Fruit fly (Drosophila melanogaster) whole organism, prepupa: ENCODE data around the gene Bap60.

Experiments used
- CG10631 ChIP-seq: fragments of 200-800 bp; sonication (Bioruptor generic); optimal IDR thresholded peaks from 2 replicates; lab custom pipeline; 2016; ENCODE audit warnings: missing biosample characterization, missing genetic modification characterization
- CG10669 ChIP-seq: fragments of 200-800 bp; sonication (Bioruptor generic); optimal IDR thresholded peaks from 3 replicates; lab custom pipeline; 2018; ENCODE audit warnings: missing biosample characterization, mild to moderate bottlenecking, missing genetic modification characterization, moderate library complexity
- CG1621 ChIP-seq: fragments of 200-800 bp; sonication (Bioruptor generic); optimal IDR thresholded peaks from 3 replicates; lab custom pipeline; 2018; ENCODE audit warnings: missing biosample characterization, mild to moderate bottlenecking, missing genetic modification characterization
- CG3032 ChIP-seq: fragments of 200-800 bp; optimal IDR thresholded peaks from 2 replicates; lab custom pipeline; 2019; ENCODE audit warnings: missing biosample characterization, mild to moderate bottlenecking, missing genetic modification characterization, moderate library complexity
- CG31627 ChIP-seq: fragments of 200-800 bp; sonication (Bioruptor generic); optimal IDR thresholded peaks from 3 replicates; lab custom pipeline; 2016; ENCODE audit warnings: missing biosample characterization, missing genetic modification characterization
- CG32006 ChIP-seq: fragments of 200-800 bp; sonication (Bioruptor generic); optimal IDR thresholded peaks from 3 replicates; lab custom pipeline; 2017; ENCODE audit warnings: missing biosample characterization, mild to moderate bottlenecking, missing genetic modification characterization
- CG4318 ChIP-seq: fragments of 200-800 bp; sonication (Bioruptor generic); optimal IDR thresholded peaks from 3 replicates; lab custom pipeline; 2017; ENCODE audit warnings: missing biosample characterization, mild to moderate bottlenecking, missing genetic modification characterization
- CG6163 ChIP-seq: fragments of 200-800 bp; sonication (Bioruptor generic); IDR thresholded peaks from 3 replicates; pipeline ENCODE4 v1.3.6; 2022; ENCODE audit warnings: missing biosample characterization, missing genetic modification characterization
- CG6808 ChIP-seq: fragments of 200-800 bp; sonication (Bioruptor generic); optimal IDR thresholded peaks from 3 replicates; lab custom pipeline; 2017; ENCODE audit warnings: missing biosample characterization, missing genetic modification characterization, mild to moderate bottlenecking, moderate library complexity, missing genetic modification reagents
- CG8119 ChIP-seq: fragments of 200-800 bp; sonication (Bioruptor generic); IDR thresholded peaks from 3 replicates; pipeline ENCODE4 v1.3.6; 2022; ENCODE audit warnings: missing biosample characterization, missing genetic modification characterization
- Eip78C ChIP-seq: fragments of 200-800 bp; sonication (Bioruptor generic); peaks from one replicate; lab custom pipeline; 2016; ENCODE audit warnings: missing biosample characterization, missing genetic modification characterization
- Ets21C ChIP-seq: fragments of 200-800 bp; sonication (Bioruptor generic); optimal IDR thresholded peaks from 3 replicates; lab custom pipeline; 2016; ENCODE audit warnings: missing biosample characterization, missing genetic modification characterization
- Hr39 ChIP-seq: fragments of 200-800 bp; sonication (Bioruptor generic); optimal IDR thresholded peaks from 2 replicates; lab custom pipeline; 2016; ENCODE audit warnings: missing biosample characterization, missing genetic modification characterization
- achi ChIP-seq: fragments of 200-800 bp; sonication (Bioruptor generic); optimal IDR thresholded peaks from 3 replicates; lab custom pipeline; 2016; ENCODE audit warnings: missing biosample characterization, missing genetic modification characterization
- fd59A ChIP-seq: fragments of 200-800 bp; sonication (Bioruptor generic); optimal IDR thresholded peaks from 2 replicates; lab custom pipeline; 2017; ENCODE audit warnings: missing biosample characterization, mild to moderate bottlenecking, missing genetic modification characterization, missing genetic modification reagents
- fkh ChIP-seq: fragments of 200-800 bp; sonication (Bioruptor generic); optimal IDR thresholded peaks from 3 replicates; lab custom pipeline; 2017; ENCODE audit warnings: missing biosample characterization, mild to moderate bottlenecking, missing genetic modification characterization, moderate library complexity
- pdm3 ChIP-seq: fragments of 200-800 bp; sonication (Bioruptor generic); optimal IDR thresholded peaks from 3 replicates; lab custom pipeline; 2016; ENCODE audit warnings: missing biosample characterization, missing genetic modification characterization
- spab ChIP-seq: fragments of 200-800 bp; sonication (Bioruptor generic); optimal IDR thresholded peaks from 2 replicates; lab custom pipeline; 2017; ENCODE audit warnings: missing biosample characterization, mild to moderate bottlenecking, missing genetic modification characterization, missing genetic modification reagents
- ss ChIP-seq, 2 experiments: fragments of 200-800 bp; sonication (Bioruptor generic); optimal IDR thresholded peaks; 2 replicates in 1 of 2; 3 replicates in 1 of 2; lab custom pipeline; 2017 to 2018; ENCODE audit warnings: mild to moderate bottlenecking in 2 of 2, missing biosample characterization in 2 of 2, missing genetic modification characterization in 2 of 2, moderate library complexity in 1 of 2
- svp ChIP-seq: fragments of 200-800 bp; sonication (Bioruptor generic); peaks from one replicate; lab custom pipeline; 2016; ENCODE audit warnings: missing biosample characterization, missing genetic modification characterization
- topi ChIP-seq: fragments of 200-800 bp; sonication (Bioruptor generic); optimal IDR thresholded peaks from 3 replicates; lab custom pipeline; 2016; ENCODE audit warnings: missing biosample characterization, missing genetic modification characterization

Gene Bap60

DNA sequence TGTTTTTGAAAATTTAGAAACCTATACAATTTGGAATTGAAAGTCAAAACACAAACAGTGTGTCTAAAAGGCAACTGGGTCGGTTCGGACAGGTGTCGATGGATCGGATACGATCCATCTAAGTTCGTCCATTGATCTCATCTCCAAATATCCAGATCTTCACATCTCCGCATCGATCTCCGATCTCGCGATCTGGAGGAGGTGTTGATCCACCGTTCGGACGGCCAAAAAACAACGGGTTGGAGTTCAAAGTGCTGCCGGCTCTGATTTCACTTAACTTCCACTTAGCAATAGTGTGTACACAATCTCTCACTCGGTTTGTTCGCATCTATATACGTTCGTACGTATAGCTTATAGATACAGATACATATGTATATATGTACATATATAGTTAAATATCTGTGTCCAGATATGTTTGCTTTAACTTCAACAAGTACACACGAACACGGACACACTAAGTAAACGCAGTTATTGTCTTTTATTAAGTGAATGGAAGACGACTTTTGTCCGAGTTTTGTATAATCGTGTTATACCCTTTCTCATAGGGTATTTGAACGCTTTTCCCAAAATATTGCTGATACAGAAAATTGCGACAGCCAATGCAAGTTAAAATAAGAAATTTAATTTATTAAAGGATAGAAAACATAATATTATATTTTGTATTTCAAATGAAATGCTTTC lies 51.0 kb downstream of the Bap60 start, which contains the start of gene Fer3HCH:
Gene Fer3HCH (minus strand): TSS at position 51 of the 681 bp plus-strand sequence.
- TF ChIP-seq fd59A (GFP tag; lab: Kevin White, UChicago) (no peak), fkh (GFP tag; lab: Kevin White, UChicago) (peak; percentile 70), CG4318 (GFP tag; lab: Kevin White, UChicago) (peak; percentile 5), CG31627 (GFP tag; lab: Kevin White, UChicago) (no peak), CG8119 (GFP tag; lab: Robert Waterston, UW) (no peak), CG10631 (GFP tag; lab: Kevin White, UChicago) (peak; percentile 11), topi (GFP tag; lab: Kevin White, UChicago) (no peak), Eip78C (peak; percentile 52), pdm3 (GFP tag; lab: Kevin White, UChicago) (no peak), CG6163 (GFP tag; lab: Robert Waterston, UW) (peak; percentile 31; the same call in 1 of the 3 replicates), CG6808 (GFP tag; lab: Kevin White, UChicago) (peak; percentile 48), svp (no peak), achi (GFP tag; lab: Kevin White, UChicago) (peak; percentile 17), Ets21C (GFP tag; lab: Kevin White, UChicago) (no peak), CG3032 (tag; lab: Kevin White, UChicago) (peak; percentile 12), CG32006 (GFP tag; lab: Kevin White, UChicago) (peak; percentile 7), Hr39 (GFP tag; lab: Kevin White, UChicago) (no peak), spab (peak; percentile 8), CG10669 (GFP tag; lab: Kevin White, UChicago) (peak; percentile 33), CG1621 (tag; lab: Kevin White, UChicago) (no peak), ss (GFP tag; optimal IDR thresholded peaks at IDR 0.05; lab: Kevin White, UChicago) (peak; percentile 19 to 31)
